Fruit fly (Drosophila melanogaster): ENCODE measurements around the gene Hsc70-4.
A peak's percentile ranks its signal among the peaks of the same experiment; 100 is the strongest.

Hsc70-4 gene

DNA sequence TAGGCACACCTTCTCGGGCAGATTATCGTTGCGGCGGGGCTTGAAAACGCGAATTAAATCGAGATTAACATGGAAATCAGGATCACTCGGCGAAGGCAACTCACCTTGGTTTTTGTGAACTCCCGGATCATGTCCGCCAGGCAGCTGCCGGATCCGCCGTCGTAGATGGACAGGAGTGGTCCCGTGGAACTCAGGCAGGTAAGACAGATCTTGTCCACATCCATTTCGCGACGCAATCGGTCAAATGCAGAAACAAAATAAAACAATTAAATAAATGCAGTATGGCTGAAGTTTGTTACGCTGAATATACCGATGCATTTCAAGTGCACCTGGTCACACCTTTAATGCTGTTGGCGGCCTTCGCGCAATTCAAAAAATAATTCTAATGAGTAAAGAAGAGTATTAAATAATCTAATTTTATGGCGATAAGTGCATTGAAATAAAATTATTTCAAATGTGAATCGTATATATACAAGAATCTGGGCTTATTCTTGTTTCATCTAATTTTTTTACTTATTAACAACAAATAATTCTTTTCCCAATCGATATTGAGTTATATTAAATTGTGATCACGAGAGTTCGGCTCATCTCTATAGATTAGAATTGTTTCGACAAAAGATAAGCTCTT lies 29.0 kb upstream of the Hsc70-4 start, which contains the start of the genes CG6654 and CG4210 (continued):
- TF ChIP-seq Sry-δ (GFP tag; optimal IDR thresholded peaks at IDR 0.05), result peak; percentile 74
- no peak for TF ChIP-seq CG4730 (GFP tag; IDR thresholded peaks at IDR 0.05)
- TF ChIP-seq stwl (tag; optimal IDR thresholded peaks at IDR 0.05), result peak; percentile 98
- TF ChIP-seq CG7928 (GFP tag; optimal IDR thresholded peaks at IDR 0.05), result no peak
- TF ChIP-seq HHEX (GFP tag; optimal IDR thresholded peaks at IDR 0.05), result no peak
- TF ChIP-seq CrebB (tag; optimal IDR thresholded peaks at IDR 0.05), result no peak
- no peak for TF ChIP-seq stc (GFP tag; IDR thresholded peaks at IDR 0.05)
- no peak for TF ChIP-seq CG12219 (GFP tag; optimal IDR thresholded peaks at IDR 0.05)
- TF ChIP-seq cwo (GFP tag; optimal IDR thresholded peaks at IDR 0.05), result no peak
- TF ChIP-seq CG1647 (GFP tag; optimal IDR thresholded peaks at IDR 0.05), result no peak
- TF ChIP-seq unpg (GFP tag; optimal IDR thresholded peaks at IDR 0.05), result no peak
- TF ChIP-seq pros (GFP tag; optimal IDR thresholded peaks at IDR 0.05), result no peak
- TF ChIP-seq CG5953 (GFP tag; IDR thresholded peaks at IDR 0.05), result no peak
- no peak for TF ChIP-seq CG3838 (GFP tag; optimal IDR thresholded peaks at IDR 0.05)
- TF ChIP-seq CG7357 (GFP tag; IDR thresholded peaks at IDR 0.05), result no peak
- TF ChIP-seq CG3065 (GFP tag; optimal IDR thresholded peaks at IDR 0.05), result no peak
- TF ChIP-seq Dll (GFP tag; IDR thresholded peaks at IDR 0.05; ENCODE audit: partially characterized antibody), result peak; percentile 69
- no peak for TF ChIP-seq Oli (tag; optimal IDR thresholded peaks at IDR 0.05)
- TF ChIP-seq CG8388 (GFP tag; optimal IDR thresholded peaks at IDR 0.05), result no peak
- TF ChIP-seq Ssrp (tag; optimal IDR thresholded peaks at IDR 0.05), result no peak
- no peak for TF ChIP-seq mirr (GFP tag; optimal IDR thresholded peaks at IDR 0.05)
- no peak for TF ChIP-seq CG10431 (GFP tag; optimal IDR thresholded peaks at IDR 0.05)
- no peak for TF ChIP-seq fd64A (GFP tag; optimal IDR thresholded peaks at IDR 0.05)
- no peak for TF ChIP-seq CG7963 (GFP tag; IDR thresholded peaks at IDR 0.05; ENCODE audit: partially characterized antibody)
- TF ChIP-seq CG15601 (tag; optimal IDR thresholded peaks at IDR 0.05), result peak; percentile 26
- no peak for TF ChIP-seq Poxn (GFP tag; IDR thresholded peaks at IDR 0.05)
- TF ChIP-seq trh (GFP tag; optimal IDR thresholded peaks at IDR 0.05), result no peak
- TF ChIP-seq lola (GFP tag; optimal IDR thresholded peaks at IDR 0.05), result peak in 1 of 3 experiments; percentile 23
- TF ChIP-seq CG33213 (GFP tag; optimal IDR thresholded peaks at IDR 0.05), result no peak
- no peak for TF ChIP-seq Awh (GFP tag; IDR thresholded peaks at IDR 0.05)
- TF ChIP-seq MBD-R2 (GFP tag; IDR thresholded peaks at IDR 0.05), result peak; percentile 52
- peak; percentile 38 for TF ChIP-seq CG17829 (tag; optimal IDR thresholded peaks at IDR 0.05)
- no peak for TF ChIP-seq CG32772 (GFP tag; IDR thresholded peaks at IDR 0.05)
- no peak for TF ChIP-seq CG14965 (GFP tag; optimal IDR thresholded peaks at IDR 0.05; ENCODE audit: borderline replicate concordance)
- no peak for TF ChIP-seq eyg (GFP tag; optimal IDR thresholded peaks at IDR 0.05)
- no peak for TF ChIP-seq CG31224 (GFP tag; IDR thresholded peaks at IDR 0.05)
- no peak for TF ChIP-seq peb (GFP tag; IDR thresholded peaks at IDR 0.05)
- TF ChIP-seq Dbx (GFP tag; IDR thresholded peaks at IDR 0.05), result 0 out of 3 replicates have a peak, but pooled peaks have one; percentile 15
- TF ChIP-seq Bdp1 (GFP tag; optimal IDR thresholded peaks at IDR 0.05), result no peak
- TF ChIP-seq Neu2 (GFP tag; optimal IDR thresholded peaks at IDR 0.05; ENCODE audit: borderline replicate concordance), result no peak
- TF ChIP-seq Bgb (GFP tag; IDR thresholded peaks at IDR 0.05; ENCODE audit: partially characterized antibody), result peak; percentile 59
- no peak for TF ChIP-seq CG4404 (GFP tag; IDR thresholded peaks at IDR 0.05)
- TF ChIP-seq unc-4 (GFP tag; IDR thresholded peaks at IDR 0.05; ENCODE audit: partially characterized antibody), result peak; percentile 51; the same call in 1 of the 2 replicates
- TF ChIP-seq Xrp1 (GFP tag; IDR thresholded peaks at IDR 0.05), result no peak
- TF ChIP-seq CG17359 (tag; optimal IDR thresholded peaks at IDR 0.05), result no peak
- TF ChIP-seq Myb (GFP tag; optimal IDR thresholded peaks at IDR 0.05), result peak; percentile 3
- TF ChIP-seq CG9932 (GFP tag; IDR thresholded peaks at IDR 0.05), result peak; percentile 54
- no peak for TF ChIP-seq tna (GFP tag; IDR thresholded peaks at IDR 0.05; ENCODE audit: partially characterized antibody)
- no peak for TF ChIP-seq onecut (GFP tag; IDR thresholded peaks at IDR 0.05)
- TF ChIP-seq CG32767 (GFP tag; IDR thresholded peaks at IDR 0.05), result no peak
